Worm (Caenorhabditis elegans) whole organism, early embryonic: ENCODE measurements around the gene C14E2.4.

Source experiments
- F13C5.2 ChIP-seq: sonication (generic microtip); optimal IDR thresholded peaks from 2 replicates; lab custom pipeline; 2017; ENCODE audit warnings: mild to moderate bottlenecking, missing genetic modification characterization, inconsistent platforms, missing compliant biosample characterization
- flt-1 ChIP-seq: fragments of 200-800 bp; sonication (Bioruptor generic); IDR thresholded peaks from 2 replicates; pipeline ENCODE4 v1.3.6; 2022; ENCODE audit warnings: missing genetic modification characterization, missing compliant biosample characterization
- hmg-4 ChIP-seq: fragments of 200-800 bp; sonication (Bioruptor generic); optimal IDR thresholded peaks from 2 replicates; lab custom pipeline; 2018; ENCODE audit warnings: mild to moderate bottlenecking, missing genetic modification characterization, missing compliant biosample characterization
- tra-4 ChIP-seq: sonication (generic microtip); optimal IDR thresholded peaks from 2 replicates; lab custom pipeline; 2017; ENCODE audit warnings: missing genetic modification characterization, missing compliant biosample characterization

- TF ChIP-seq hmg-4 (GFP tag; lab: Kevin White, UChicago) = no peak
- no peak for TF ChIP-seq F13C5.2 (tag; lab: Kevin White, UChicago)
- TF ChIP-seq tra-4 (tag; lab: Kevin White, UChicago) = no peak
- no peak for TF ChIP-seq flt-1 (GFP tag; lab: Robert Waterston, UW)
Measured at ce11 chrX:1847685-1848084, 26.6 kb upstream of the C14E2.4 start.
